Fruit fly (Drosophila melanogaster) whole organism, prepupa: Measurements from ENCODE around the gene Txl.

Experiments
- Blimp-1 ChIP-seq: fragments of 200-800 bp; sonication (Bioruptor generic); optimal IDR thresholded peaks from 3 replicates; lab custom pipeline; 2017; ENCODE audit warnings: missing biosample characterization, missing genetic modification characterization, mild to moderate bottlenecking, moderate library complexity, missing genetic modification reagents
- CG11762 ChIP-seq: fragments of 200-800 bp; sonication (Bioruptor generic); optimal IDR thresholded peaks from 3 replicates; lab custom pipeline; 2016; ENCODE audit warnings: missing biosample characterization, missing genetic modification characterization; ENCODE audit not compliant: insufficient read depth
- CG16779 ChIP-seq: fragments of 200-800 bp; sonication (Bioruptor generic); optimal IDR thresholded peaks from 3 replicates; lab custom pipeline; 2017; ENCODE audit warnings: missing biosample characterization, mild to moderate bottlenecking, missing genetic modification characterization
- CG3032 ChIP-seq: fragments of 200-800 bp; optimal IDR thresholded peaks from 2 replicates; lab custom pipeline; 2019; ENCODE audit warnings: missing biosample characterization, mild to moderate bottlenecking, missing genetic modification characterization, moderate library complexity
- CG34406 ChIP-seq: fragments of 200-800 bp; sonication (Bioruptor generic); optimal IDR thresholded peaks from 3 replicates; lab custom pipeline; 2016; ENCODE audit warnings: missing biosample characterization, missing genetic modification characterization
- CG6854 ChIP-seq: fragments of 200-800 bp; sonication (Bioruptor generic); optimal IDR thresholded peaks from 2 replicates; lab custom pipeline; 2017; ENCODE audit warnings: missing biosample characterization, mild to moderate bottlenecking, missing genetic modification characterization
- Hr38 ChIP-seq: sonication (Bioruptor generic); optimal IDR thresholded peaks from 2 replicates; lab custom pipeline; 2016; ENCODE audit warnings: missing biosample characterization, missing genetic modification characterization
- Hr39 ChIP-seq: fragments of 200-800 bp; sonication (Bioruptor generic); optimal IDR thresholded peaks from 2 replicates; lab custom pipeline; 2016; ENCODE audit warnings: missing biosample characterization, missing genetic modification characterization
- Hr4 ChIP-seq: fragments of 200-800 bp; sonication (Bioruptor generic); optimal IDR thresholded peaks from 3 replicates; lab custom pipeline; 2016; ENCODE audit warnings: missing biosample characterization, missing genetic modification characterization
- Lpt ChIP-seq: fragments of 200-800 bp; sonication (Bioruptor generic); optimal IDR thresholded peaks from 3 replicates; lab custom pipeline; 2016; ENCODE audit warnings: missing biosample characterization, missing genetic modification characterization
- Met ChIP-seq: fragments of 200-800 bp; sonication (Bioruptor generic); optimal IDR thresholded peaks from 3 replicates; lab custom pipeline; 2016; ENCODE audit warnings: missing biosample characterization, missing genetic modification characterization
- Smox ChIP-seq: fragments of 200-800 bp; sonication (Bioruptor generic); optimal IDR thresholded peaks from 3 replicates; lab custom pipeline; 2016; ENCODE audit warnings: missing biosample characterization, missing genetic modification characterization
- acj6 ChIP-seq: fragments of 200-800 bp; sonication (Bioruptor generic); optimal IDR thresholded peaks from 3 replicates; lab custom pipeline; 2016; ENCODE audit warnings: missing biosample characterization, missing genetic modification characterization
- net ChIP-seq: fragments of 200-800 bp; sonication (Bioruptor generic); optimal IDR thresholded peaks from 3 replicates; lab custom pipeline; 2016; ENCODE audit warnings: missing biosample characterization, missing genetic modification characterization

- TF ChIP-seq CG3032: no peak
- TF ChIP-seq CG16779: peak; percentile 21
- no peak for TF ChIP-seq Hr39 (GFP tag; lab: Kevin White, UChicago)
- TF ChIP-seq Hr4 (GFP tag; lab: Kevin White, UChicago): no peak
- TF ChIP-seq Smox (GFP tag; lab: Kevin White, UChicago): no peak
- no peak for TF ChIP-seq Blimp-1 (GFP tag; lab: Kevin White, UChicago)
- no peak for TF ChIP-seq Lpt (GFP tag; lab: Kevin White, UChicago)
- TF ChIP-seq Met (GFP tag; lab: Kevin White, UChicago): no peak
- no peak for TF ChIP-seq CG11762 (GFP tag; lab: Kevin White, UChicago)
- no peak for TF ChIP-seq CG34406 (GFP tag; lab: Kevin White, UChicago)
- TF ChIP-seq acj6 (GFP tag; lab: Kevin White, UChicago): no peak
- peak; percentile 34 for TF ChIP-seq net (GFP tag; lab: Kevin White, UChicago)
- TF ChIP-seq CG6854 (GFP tag; lab: Kevin White, UChicago): no peak
- TF ChIP-seq Hr38: peak; percentile 54
Observed at dm6 chr3L:5807370-5808100, 41.9 kb downstream of the Txl start.
